Worm (Caenorhabditis elegans): Measurements from ENCODE around the gene clec-184.
"Not testable (repeated sequence)": the region's sequence is repeated elsewhere in the genome, so short reads cannot be mapped to it uniquely, and the experiment has no call there.

DNA sequence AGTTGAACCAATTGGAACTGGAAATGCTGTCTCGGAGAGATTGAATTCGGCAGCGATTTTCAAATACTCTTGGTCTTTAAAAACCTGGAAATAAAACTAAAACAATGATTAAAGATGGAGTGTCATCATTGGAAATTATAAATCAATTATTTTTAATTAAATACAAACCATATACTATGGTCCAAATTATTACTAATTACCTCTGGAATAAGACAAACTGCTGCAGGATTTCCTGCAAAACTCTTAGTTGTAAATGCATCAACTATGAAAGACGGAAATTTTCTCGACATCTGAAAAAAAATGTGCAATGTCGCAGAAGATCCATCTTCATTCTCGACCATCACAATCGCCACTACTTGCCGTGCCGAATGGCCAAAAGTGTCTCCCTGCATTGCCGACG, 46.3 kb downstream of the clec-184 start, which contains the start of gene igdb-1:
- TF ChIP-seq ama-1 (optimal IDR thresholded peaks at IDR 0.05); C08G9.2 (tag; optimal IDR thresholded peaks at IDR 0.05); mec-3 (tag; optimal IDR thresholded peaks at IDR 0.05; ENCODE audit: borderline replicate concordance); unc-86 (tag; optimal IDR thresholded peaks at IDR 0.05); nhr-11 (tag; optimal IDR thresholded peaks at IDR 0.05); elt-4 (tag; optimal IDR thresholded peaks at IDR 0.05); lin-11 (tag; optimal IDR thresholded peaks at IDR 0.05): not testable (repeated sequence)
